Worm (Caenorhabditis elegans) whole organism, early embryonic: ENCODE results near the gene T08D10.5.
"Not testable (repeated sequence)": the region's sequence is repeated elsewhere in the genome, so short reads cannot be mapped to it uniquely, and the experiment has no call there.

ENCODE experiments used
- B0310.2 ChIP-seq: sonication (generic microtip); optimal IDR thresholded peaks from 2 replicates; lab custom pipeline; 2016; ENCODE audit warnings: mild to moderate bottlenecking, missing genetic modification characterization, missing compliant biosample characterization
- F13C5.2 ChIP-seq: sonication (generic microtip); optimal IDR thresholded peaks from 2 replicates; lab custom pipeline; 2017; ENCODE audit warnings: mild to moderate bottlenecking, missing genetic modification characterization, inconsistent platforms, missing compliant biosample characterization
- aly-1 ChIP-seq: sonication (generic microtip); optimal IDR thresholded peaks from 2 replicates; lab custom pipeline; 2016; ENCODE audit warnings: missing genetic modification characterization, missing compliant biosample characterization
- ama-1 ChIP-seq: fragments of 150-350 bp; optimal IDR thresholded peaks from 2 replicates; lab custom pipeline; 2014
- ceh-13 ChIP-seq: fragments of 200-800 bp; sonication (Bioruptor generic); optimal IDR thresholded peaks from 2 replicates; lab custom pipeline; 2018; ENCODE audit warnings: mild to moderate bottlenecking, missing genetic modification characterization, missing compliant biosample characterization
- ceh-36 ChIP-seq: sonication (generic microtip); optimal IDR thresholded peaks from 2 replicates; lab custom pipeline; 2016; ENCODE audit warnings: missing genetic modification characterization, inconsistent platforms, missing compliant biosample characterization
- ets-7 ChIP-seq: sonication (generic microtip); optimal IDR thresholded peaks from 2 replicates; lab custom pipeline; 2016; ENCODE audit warnings: missing genotype, missing genetic modification characterization, missing compliant biosample characterization
- flt-1 ChIP-seq: fragments of 200-800 bp; sonication (Bioruptor generic); IDR thresholded peaks from 2 replicates; pipeline ENCODE4 v1.3.6; 2022; ENCODE audit warnings: missing genetic modification characterization, missing compliant biosample characterization
- hmbx-1 ChIP-seq: sonication (generic microtip); optimal IDR thresholded peaks from 2 replicates; lab custom pipeline; 2016; ENCODE audit warnings: mild to moderate bottlenecking, missing genetic modification characterization, missing compliant biosample characterization
- hmg-4 ChIP-seq: fragments of 200-800 bp; sonication (Bioruptor generic); optimal IDR thresholded peaks from 2 replicates; lab custom pipeline; 2018; ENCODE audit warnings: mild to moderate bottlenecking, missing genetic modification characterization, missing compliant biosample characterization
- hnd-1 ChIP-seq: sonication (generic microtip); optimal IDR thresholded peaks from 2 replicates; lab custom pipeline; 2016; ENCODE audit warnings: missing genetic modification characterization, missing compliant biosample characterization
- pes-1 ChIP-seq: fragments of 200-800 bp; sonication (Bioruptor generic); IDR thresholded peaks from 2 replicates; pipeline ENCODE4 v1.3.6; 2022; ENCODE audit warnings: missing genetic modification reagents, missing genetic modification characterization, missing compliant biosample characterization
- scrt-1 ChIP-seq: fragments of 200-800 bp; sonication (Bioruptor generic); IDR thresholded peaks from 2 replicates; pipeline ENCODE4 v1.3.6; 2022; ENCODE audit warnings: missing genetic modification characterization, missing compliant biosample characterization
- sea-1 ChIP-seq: fragments of 200-800 bp; sonication (Bioruptor generic); conservative IDR thresholded peaks from 2 replicates; pipeline ENCODE4 v1.3.6; 2022; ENCODE audit warnings: missing genetic modification characterization, missing compliant biosample characterization
- tbx-11 ChIP-seq: fragments of 200-800 bp; sonication (Bioruptor generic); IDR thresholded peaks from 2 replicates; pipeline ENCODE4 v1.3.6; 2022; ENCODE audit warnings: missing genetic modification characterization, missing compliant biosample characterization
- tbx-37 ChIP-seq: fragments of 200-800 bp; sonication (Bioruptor generic); conservative IDR thresholded peaks from 2 replicates; pipeline ENCODE4 v1.3.6; 2022; ENCODE audit warnings: missing genetic modification reagents, missing genetic modification characterization, missing compliant biosample characterization
- tra-4 ChIP-seq: sonication (generic microtip); optimal IDR thresholded peaks from 2 replicates; lab custom pipeline; 2017; ENCODE audit warnings: missing genetic modification characterization, missing compliant biosample characterization

Gene T08D10.5

DNA sequence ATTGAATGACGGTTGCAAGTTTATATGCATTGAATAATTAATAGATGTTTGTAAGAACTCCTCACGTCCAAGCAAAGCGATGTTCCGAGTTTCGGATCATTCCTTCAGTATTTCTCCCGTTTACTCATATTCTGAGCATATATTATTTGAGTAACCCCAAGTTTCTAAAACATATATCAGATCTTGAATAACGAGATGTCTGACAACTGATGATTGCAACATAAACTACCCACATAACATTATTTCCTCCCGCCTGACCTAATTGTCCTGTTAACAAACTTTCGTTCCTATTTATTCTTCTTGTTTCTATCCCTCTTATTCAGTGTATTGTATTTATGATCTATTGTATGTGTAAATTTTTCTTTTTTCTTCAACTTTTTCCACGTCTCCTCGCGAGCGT lies 3.8 kb downstream of the T08D10.5 start, which contains the start of gene C49F5.13:
Gene C49F5.13 (plus strand): TSS at position 301 of the 400 bp plus-strand sequence.
- TF ChIP-seq ets-7 (tag; lab: Kevin White, UChicago); F13C5.2 (tag; lab: Kevin White, UChicago); ceh-36: not testable (repeated sequence)

DNA sequence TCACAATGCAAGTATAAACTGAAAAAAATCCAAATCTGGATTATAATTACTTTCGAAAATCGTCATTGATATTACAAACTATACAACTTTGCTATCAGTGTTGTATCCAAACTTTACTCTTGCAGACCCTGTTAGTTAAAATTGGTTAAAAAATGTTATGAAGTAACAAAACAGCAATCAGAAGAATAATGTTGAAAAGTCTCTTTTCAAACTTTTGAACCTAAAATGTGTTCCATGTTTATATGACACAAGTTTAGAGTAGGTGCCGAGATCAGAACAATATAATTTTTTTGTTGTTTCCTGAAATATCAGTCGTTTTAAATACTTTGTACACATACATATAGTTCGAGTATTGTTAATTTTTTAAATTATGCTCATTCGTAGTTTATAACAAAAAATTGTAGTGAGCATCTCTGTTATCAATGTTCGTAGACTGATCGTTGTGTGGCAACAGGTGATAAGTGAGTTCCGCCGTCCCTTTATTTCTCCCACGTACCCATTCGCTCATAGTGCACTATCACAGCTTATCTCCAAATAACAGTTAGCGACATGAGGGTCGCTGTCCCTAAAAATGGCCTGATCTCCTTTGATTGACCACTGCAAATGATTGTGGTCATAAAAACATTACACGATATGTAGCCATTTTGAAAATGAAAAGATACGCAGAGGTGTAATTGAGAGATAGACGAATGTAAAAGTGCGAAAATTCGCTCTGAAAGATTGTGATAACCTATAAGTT lies 4.9 kb downstream of the T08D10.5 start:
- TF ChIP-seq ceh-36 (no peak), tbx-11 (GFP tag; lab: Robert Waterston, UW) (no peak), hmg-4 (GFP tag; lab: Kevin White, UChicago) (no peak), flt-1 (GFP tag; lab: Robert Waterston, UW) (no peak), aly-1 (tag; lab: Kevin White, UChicago) (no peak), sea-1 (no peak), tra-4 (tag; lab: Kevin White, UChicago) (no peak)

ce11 chrX:11963659-11964058 lies 6.3 kb downstream of the T08D10.5 start:
- TF ChIP-seq tbx-11 (GFP tag; lab: Robert Waterston, UW) (no peak), hnd-1 (tag; lab: Kevin White, UChicago) (no peak), hmbx-1 (tag; lab: Kevin White, UChicago) (no peak), tbx-37 (GFP tag; lab: Robert Waterston, UW) (no peak), hmg-4 (GFP tag; lab: Kevin White, UChicago) (no peak), sea-1 (no peak), ceh-13 (GFP tag; lab: Kevin White, UChicago) (no peak), pes-1 (GFP tag; lab: Robert Waterston, UW) (no peak), flt-1 (GFP tag; lab: Robert Waterston, UW) (no peak), ets-7 (tag; lab: Kevin White, UChicago) (no peak), B0310.2 (tag; lab: Kevin White, UChicago) (no peak), scrt-1 (GFP tag; lab: Robert Waterston, UW) (no peak), ceh-36 (no peak), tra-4 (tag; lab: Kevin White, UChicago) (no peak), aly-1 (tag; lab: Kevin White, UChicago) (no peak), F13C5.2 (tag; lab: Kevin White, UChicago) (no peak), ama-1 (lab: Kevin White, UChicago) (no peak)

DNA sequence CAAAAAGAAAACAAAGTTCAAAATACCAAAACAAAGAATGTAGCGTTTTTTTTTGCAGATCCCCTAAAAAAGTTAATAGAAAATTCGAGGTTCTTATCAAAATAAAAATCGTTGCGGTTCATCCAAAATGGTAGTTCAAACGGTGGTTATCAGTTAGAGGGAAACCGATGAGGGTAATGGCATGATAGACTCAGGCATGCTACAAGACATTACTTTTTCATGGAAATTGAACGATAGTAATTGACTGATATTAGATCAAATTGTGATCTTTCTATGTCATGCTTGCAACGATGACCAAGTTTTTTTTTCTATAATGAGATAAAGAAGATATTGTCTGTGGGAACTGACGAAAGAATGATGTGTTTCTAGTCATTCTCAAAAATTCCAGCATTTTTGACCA lies 7.2 kb downstream of the T08D10.5 start:
- no peak for TF ChIP-seq sea-1
- no peak for TF ChIP-seq hmbx-1 (tag; lab: Kevin White, UChicago)
- TF ChIP-seq scrt-1 (GFP tag; lab: Robert Waterston, UW): no peak

DNA sequence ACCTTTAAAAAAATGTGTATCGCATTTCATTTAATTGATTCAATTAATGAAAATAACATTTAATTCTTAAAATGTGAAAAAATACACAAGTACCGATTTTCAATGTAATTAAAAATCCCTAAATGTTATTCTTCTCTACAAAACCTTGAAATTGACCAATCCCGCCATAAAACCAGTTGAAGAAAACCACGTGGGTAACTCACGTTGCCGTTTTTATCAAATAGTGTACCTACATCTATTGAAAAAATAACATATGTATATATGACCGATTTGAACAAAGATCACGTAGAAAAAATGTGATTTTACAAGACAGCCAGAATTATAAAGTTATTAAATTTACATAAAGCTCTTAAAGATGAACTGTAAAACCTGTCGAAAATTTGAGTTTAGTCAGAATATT lies 7.8 kb downstream of the T08D10.5 start:
- TF ChIP-seq pes-1 (GFP tag; lab: Robert Waterston, UW): no peak
- TF ChIP-seq ceh-36: no peak
- no peak for TF ChIP-seq ceh-13 (GFP tag; lab: Kevin White, UChicago)
- no peak for TF ChIP-seq flt-1 (GFP tag; lab: Robert Waterston, UW)
- no peak for TF ChIP-seq hmbx-1 (tag; lab: Kevin White, UChicago)
- TF ChIP-seq sea-1: no peak
- no peak for TF ChIP-seq scrt-1 (GFP tag; lab: Robert Waterston, UW)
- TF ChIP-seq tra-4 (tag; lab: Kevin White, UChicago): no peak
- no peak for TF ChIP-seq hnd-1 (tag; lab: Kevin White, UChicago)
- TF ChIP-seq ets-7 (tag; lab: Kevin White, UChicago): no peak
- no peak for TF ChIP-seq tbx-37 (GFP tag; lab: Robert Waterston, UW)

DNA sequence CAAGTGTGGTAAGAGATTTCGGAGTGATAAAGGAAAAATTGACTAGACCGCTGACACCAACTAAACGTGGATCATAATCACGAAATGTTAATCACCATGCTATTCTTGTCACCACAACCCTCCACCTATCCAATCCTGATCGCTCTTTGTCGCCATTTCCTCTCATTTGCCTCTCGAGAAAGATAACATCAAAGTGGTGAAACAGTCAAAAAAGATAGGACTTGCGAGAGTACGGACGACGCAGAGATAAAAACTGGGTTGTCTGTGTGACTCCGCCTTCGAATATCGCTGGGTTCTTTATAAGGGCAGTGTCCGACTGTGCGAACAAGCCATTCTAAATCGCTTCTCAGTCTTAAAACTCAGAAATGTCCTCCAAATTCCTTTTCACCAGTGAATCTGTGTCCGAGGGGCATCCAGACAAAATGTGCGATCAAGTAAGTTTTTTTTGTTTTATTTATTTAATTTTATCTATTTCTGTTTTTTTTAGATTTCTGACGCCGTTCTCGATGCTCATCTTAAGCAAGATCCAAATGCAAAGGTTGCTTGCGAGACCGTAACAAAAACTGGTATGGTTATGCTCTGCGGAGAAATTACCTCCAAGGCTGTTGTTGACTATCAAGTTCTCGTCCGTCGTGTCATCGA lies 8.4 kb downstream of the T08D10.5 start, which contains the start of gene sams-1:
Gene sams-1 (plus strand): TSS at position 300 of the 642 bp plus-strand sequence.
- TF ChIP-seq ama-1 (lab: Kevin White, UChicago) (no peak), tbx-37 (GFP tag; lab: Robert Waterston, UW) (no peak), ets-7 (tag; lab: Kevin White, UChicago) (no peak), hmg-4 (GFP tag; lab: Kevin White, UChicago) (no peak)

DNA sequence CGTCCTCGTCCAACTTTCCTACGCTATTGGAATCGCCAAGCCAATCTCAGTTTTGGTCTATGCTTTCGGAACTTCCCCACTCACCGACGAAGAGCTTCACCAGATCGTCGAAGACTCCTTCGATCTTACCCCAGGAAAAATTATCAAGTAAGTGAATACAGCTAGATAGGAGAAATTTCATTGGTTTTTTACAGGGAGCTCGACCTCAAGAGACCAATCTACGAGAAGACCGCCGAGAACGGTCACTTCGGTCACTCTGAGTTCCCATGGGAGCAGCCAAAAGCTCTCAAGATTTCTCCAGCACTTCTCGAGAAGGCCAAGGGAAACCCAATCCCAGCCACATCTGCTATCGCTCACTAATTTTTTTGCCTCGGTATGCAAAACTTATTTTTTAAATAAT lies 9.7 kb downstream of the T08D10.5 start:
- TF ChIP-seq F13C5.2 (tag; lab: Kevin White, UChicago) (no peak), pes-1 (GFP tag; lab: Robert Waterston, UW) (no peak), B0310.2 (tag; lab: Kevin White, UChicago) (no peak), hnd-1 (tag; lab: Kevin White, UChicago) (no peak), hmbx-1 (tag; lab: Kevin White, UChicago) (no peak), tra-4 (tag; lab: Kevin White, UChicago) (no peak), ets-7 (tag; lab: Kevin White, UChicago) (no peak), ceh-36 (no peak), flt-1 (GFP tag; lab: Robert Waterston, UW) (no peak), ama-1 (lab: Kevin White, UChicago) (no peak), aly-1 (tag; lab: Kevin White, UChicago) (no peak), hmg-4 (GFP tag; lab: Kevin White, UChicago) (no peak), sea-1 (no peak), scrt-1 (GFP tag; lab: Robert Waterston, UW) (no peak), ceh-13 (GFP tag; lab: Kevin White, UChicago) (no peak), tbx-37 (GFP tag; lab: Robert Waterston, UW) (no peak)
